Worm (Caenorhabditis elegans) whole organism, L4 larva: Measurements from ENCODE around the gene nhr-139.

Experiments
- fos-1 ChIP-seq: fragments of 150-350 bp; optimal IDR thresholded peaks from 2 replicates; lab custom pipeline; 2014; ENCODE audit warnings: missing biosample characterization, missing genetic modification characterization
- pha-4 ChIP-seq, 2 experiments: fragments of 150-350 bp in 1 of 2; fragments of 200-800 bp in 1 of 2; sonication (Bioruptor generic) in 1 of 2; IDR thresholded peaks in 1 of 2; optimal IDR thresholded peaks in 1 of 2; 2 replicates each; pipeline versions ENCODE4 v1.3.6 to Lab custom; 2014 to 2022; ENCODE audit warnings: missing genetic modification characterization in 2 of 2, missing genetic modification reagents in 2 of 2, missing biosample characterization in 1 of 2, missing compliant biosample characterization in 1 of 2

DNA sequence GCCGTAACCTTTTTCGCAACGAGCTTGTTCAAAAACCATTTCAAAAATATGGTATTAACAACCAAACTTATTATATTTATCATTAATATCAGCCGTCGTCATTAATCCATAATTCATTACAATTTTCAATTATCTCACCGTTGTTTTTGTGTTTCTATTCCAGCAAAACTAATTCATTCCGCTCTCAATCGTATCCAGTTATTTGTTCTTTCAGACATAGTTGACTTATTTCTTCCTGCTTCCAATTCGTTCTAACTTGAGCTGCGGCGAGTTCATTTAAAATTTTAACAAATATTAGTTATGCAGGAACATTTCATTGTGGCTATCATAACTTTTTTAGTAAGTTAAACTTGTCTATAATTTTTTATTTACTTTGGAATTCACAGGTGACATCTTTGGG is 11.5 kb downstream of the nhr-139 start, which contains the start of gene srx-16:
- TF ChIP-seq pha-4 (GFP tag; IDR thresholded peaks at IDR 0.05; lab: Robert Waterston, UW) (no peak), pha-4 (tag; optimal IDR thresholded peaks at IDR 0.05; lab: Kevin White, UChicago) (no peak), fos-1 (tag; lab: Kevin White, UChicago) (no peak)
